Worm (Caenorhabditis elegans) whole organism, L1 larva: ENCODE measurements around the gene rpb-6.

Source experiments
- F16B12.6 ChIP-seq: fragments of 150-350 bp; optimal IDR thresholded peaks from 2 replicates; lab custom pipeline; 2014; ENCODE audit warnings: missing biosample characterization, missing genetic modification characterization
- egl-27 ChIP-seq, 2 experiments: fragments of 150-350 bp in 1 of 2; sonication (generic microtip); optimal IDR thresholded peaks; 3 replicates each; lab custom pipeline; 2017 to 2018; ENCODE audit warnings: missing biosample characterization in 2 of 2, missing genetic modification characterization in 2 of 2, missing genetic modification reagents in 2 of 2
- mdl-1 ChIP-seq, 2 experiments: fragments of 150-350 bp; optimal IDR thresholded peaks; 2 replicates each; lab custom pipeline; 2014 to 2017; ENCODE audit warnings: missing biosample characterization in 2 of 2, missing genetic modification characterization in 2 of 2, inconsistent platforms in 1 of 2
- mep-1 ChIP-seq: fragments of 150-350 bp; optimal IDR thresholded peaks from 2 replicates; lab custom pipeline; 2014; ENCODE audit warnings: missing biosample characterization, missing genetic modification characterization
- ztf-11 ChIP-seq, 2 experiments: sonication (generic microtip); optimal IDR thresholded peaks; 2 replicates each; lab custom pipeline; 2016 to 2017; ENCODE audit warnings: missing genetic modification characterization in 2 of 2, missing biosample characterization in 1 of 2, missing compliant biosample characterization in 1 of 2

DNA sequence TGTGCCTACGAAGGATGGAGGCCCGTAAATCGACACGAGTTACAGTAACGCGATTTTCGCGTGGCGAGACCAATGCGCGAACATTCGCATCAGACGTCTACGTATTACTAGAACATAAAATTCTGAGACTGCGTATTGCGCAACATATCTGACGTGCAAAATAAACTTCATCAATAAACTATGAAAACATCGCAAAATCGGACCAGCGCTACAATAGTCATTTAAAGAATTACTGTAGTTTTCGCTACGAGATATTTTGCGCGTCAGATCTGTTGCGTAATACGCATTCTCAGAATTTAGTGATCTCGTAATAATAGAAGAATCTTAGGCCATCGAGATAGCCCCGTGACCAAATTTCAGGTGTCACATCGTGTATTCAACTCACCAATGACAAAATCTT lies 15.1 kb downstream of the rpb-6 start:
- TF ChIP-seq egl-27 (tag; optimal IDR thresholded peaks at IDR 0.05; lab: Kevin White, UChicago) (no peak), mdl-1 (tag; optimal IDR thresholded peaks at IDR 0.05; lab: Kevin White, UChicago) (no peak), ztf-11 (tag; optimal IDR thresholded peaks at IDR 0.05; lab: Kevin White, UChicago) (no peak), mep-1 (tag; lab: Kevin White, UChicago) (no peak), F16B12.6 (tag; lab: Kevin White, UChicago) (no peak)
